Worm (Caenorhabditis elegans): Measurements from ENCODE around the gene E02H1.6.

Gene E02H1.6

DNA sequence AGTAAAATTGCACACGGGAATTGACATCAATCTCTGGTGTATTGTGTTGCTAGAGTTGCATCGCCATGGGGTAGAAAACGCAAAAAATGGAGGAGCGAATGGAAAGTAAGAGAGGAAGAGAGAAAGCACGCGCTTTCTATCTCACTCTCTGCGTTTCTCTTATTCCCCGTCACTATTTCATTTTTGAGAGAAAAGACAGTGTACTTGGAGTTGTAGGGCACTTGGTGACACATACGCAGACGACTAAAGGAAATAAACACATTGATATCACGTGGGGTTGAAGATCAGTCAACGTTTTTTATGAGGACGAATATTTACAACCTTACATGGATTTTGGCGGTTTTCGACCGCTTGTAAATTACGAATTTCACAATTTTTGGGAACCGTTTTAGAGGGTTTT lies 6.9 kb downstream of the E02H1.6 start (continued):
- TF ChIP-seq daf-12 (tag; optimal IDR thresholded peaks at IDR 0.05) = no peak
- no peak for TF ChIP-seq vab-7 (GFP tag; IDR thresholded peaks at IDR 0.05)
- TF ChIP-seq hlh-11 (tag; optimal IDR thresholded peaks at IDR 0.05) = peak; percentile 99
- TF ChIP-seq dmd-9 (GFP tag; IDR thresholded peaks at IDR 0.05) = no peak
- peak; percentile 98 for TF ChIP-seq aha-1 (tag)
- TF ChIP-seq ceh-28 (tag; optimal IDR thresholded peaks at IDR 0.05) = no peak
- TF ChIP-seq nhr-102 (tag; optimal IDR thresholded peaks at IDR 0.05) = peak; percentile 89
- TF ChIP-seq lin-1 (GFP tag; IDR thresholded peaks at IDR 0.05) = peak; percentile 53; the same call in 1 of the 2 replicates
- peak; percentile 68 for TF ChIP-seq mxl-2 (GFP tag; conservative IDR thresholded peaks at IDR 0.05)
- TF ChIP-seq aly-2 (tag; optimal IDR thresholded peaks at IDR 0.05) = no peak
- peak; percentile 64; the same call in 1 of the 2 replicates for TF ChIP-seq lin-29 (GFP tag; IDR thresholded peaks at IDR 0.05)
- peak; percentile 60 for TF ChIP-seq pqm-1 (tag; optimal IDR thresholded peaks at IDR 0.05)
- no peak for TF ChIP-seq ZK546.5 (tag; optimal IDR thresholded peaks at IDR 0.05)
- TF ChIP-seq madf-5 (GFP tag; IDR thresholded peaks at IDR 0.05) = no peak
- TF ChIP-seq set-16 (GFP tag; IDR thresholded peaks at IDR 0.05) = no peak
- no peak for TF ChIP-seq ZK337.2 (GFP tag; IDR thresholded peaks at IDR 0.05)
- TF ChIP-seq ztf-7 (tag; optimal IDR thresholded peaks at IDR 0.05) = peak; percentile 43
- TF ChIP-seq nhr-111 (GFP tag; optimal IDR thresholded peaks at IDR 0.05) = no peak
- no peak for TF ChIP-seq F44E2.7 (GFP tag; IDR thresholded peaks at IDR 0.05)
- peak; percentile 85 for TF ChIP-seq T20F7.1 (GFP tag; optimal IDR thresholded peaks at IDR 0.05)
- no peak for TF ChIP-seq lin-15B (tag; optimal IDR thresholded peaks at IDR 0.05)
- TF ChIP-seq rbr-2 (tag; optimal IDR thresholded peaks at IDR 0.05) = peak; percentile 79
- TF ChIP-seq nhr-25 (tag; optimal IDR thresholded peaks at IDR 0.05; ENCODE audit: borderline replicate concordance, insufficient read depth) = peak; percentile 62
- peak; percentile 42 for TF ChIP-seq F37D6.2 (tag; optimal IDR thresholded peaks at IDR 0.05)
- no peak for TF ChIP-seq ces-1 (GFP tag; optimal IDR thresholded peaks at IDR 0.05)
- peak; percentile 64 for TF ChIP-seq nhr-76 (tag; optimal IDR thresholded peaks at IDR 0.05)
- TF ChIP-seq spr-1 (tag; optimal IDR thresholded peaks at IDR 0.05) = peak; percentile 60
- peak; percentile 30 for TF ChIP-seq fkh-10 (GFP tag; optimal IDR thresholded peaks at IDR 0.05)
- TF ChIP-seq ama-1 (optimal IDR thresholded peaks at IDR 0.05) = peak; percentile 61
- no peak for TF ChIP-seq tag-97 (GFP tag; IDR thresholded peaks at IDR 0.05)
- TF ChIP-seq ceh-62 (tag; optimal IDR thresholded peaks at IDR 0.05) = no peak
- TF ChIP-seq snpc-1.2 (GFP tag; IDR thresholded peaks at IDR 0.05) = no peak
- no peak for TF ChIP-seq snpc-4 (tag; optimal IDR thresholded peaks at IDR 0.05)
- TF ChIP-seq lin-39 (tag; optimal IDR thresholded peaks at IDR 0.05) = peak; percentile 42
- TF ChIP-seq nhr-6 (tag; optimal IDR thresholded peaks at IDR 0.05) = peak; percentile 98

DNA sequence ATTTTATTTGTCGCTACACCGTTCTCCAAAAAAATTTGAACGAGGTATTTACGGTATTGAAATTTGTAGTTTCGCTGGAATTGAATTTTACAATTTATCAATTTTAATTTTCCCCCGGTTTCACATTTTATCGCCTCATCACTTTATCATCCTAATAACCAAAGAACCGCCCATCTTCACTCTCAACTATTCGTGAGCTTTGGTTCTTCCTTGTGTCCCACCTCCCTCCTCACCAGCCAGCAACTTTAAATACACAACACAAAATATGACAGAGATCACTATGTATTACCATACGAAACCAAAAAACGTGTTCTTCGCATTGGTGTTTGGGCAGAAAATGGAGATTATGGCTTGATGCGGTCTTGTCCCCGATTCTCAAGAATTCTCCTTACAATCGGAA lies 7.6 kb downstream of the E02H1.6 start:
- peak in 1 of 2 experiments; percentile 15 for TF ChIP-seq hif-1 (tag; optimal IDR thresholded peaks at IDR 0.05)
- peak; percentile 73 for TF ChIP-seq dve-1 (tag; optimal IDR thresholded peaks at IDR 0.05; ENCODE audit: insufficient read depth)
- TF ChIP-seq cey-2 (tag; optimal IDR thresholded peaks at IDR 0.05; ENCODE audit: borderline replicate concordance, insufficient read depth) = no peak
- peak; percentile 31; the same call in 1 of the 2 replicates for TF ChIP-seq lin-1 (GFP tag; IDR thresholded peaks at IDR 0.05)
- TF ChIP-seq lsy-2 (tag; optimal IDR thresholded peaks at IDR 0.05) = no peak
- no peak for TF ChIP-seq set-16 (GFP tag; IDR thresholded peaks at IDR 0.05)
- no peak for TF ChIP-seq lin-39 (tag; optimal IDR thresholded peaks at IDR 0.05)
- TF ChIP-seq hlh-30 (tag; optimal IDR thresholded peaks at IDR 0.05; ENCODE audit: insufficient read depth) = peak; percentile 24
- TF ChIP-seq madf-9 (GFP tag; conservative IDR thresholded peaks at IDR 0.05) = no peak
- peak in 1 of 2 experiments; percentile 41 for TF ChIP-seq mdl-1 (tag; optimal IDR thresholded peaks at IDR 0.05)
- no peak for TF ChIP-seq snpc-1.2 (GFP tag; IDR thresholded peaks at IDR 0.05)
- peak; percentile 58 for TF ChIP-seq aha-1 (tag)
- 0 out of 2 replicates have a peak, but pooled peaks have one; percentile 28 for TF ChIP-seq tra-1 (GFP tag; IDR thresholded peaks at IDR 0.05)
- no peak for TF ChIP-seq Y75B8A.6 (GFP tag; IDR thresholded peaks at IDR 0.05)
- TF ChIP-seq mxl-2 (GFP tag; conservative IDR thresholded peaks at IDR 0.05) = no peak
- TF ChIP-seq dmd-6 (GFP tag; IDR thresholded peaks at IDR 0.05) = peak; percentile 72
- TF ChIP-seq R02D3.7 (tag; optimal IDR thresholded peaks at IDR 0.05) = no peak
- no peak for TF ChIP-seq jun-1 (tag; optimal IDR thresholded peaks at IDR 0.05)
- TF ChIP-seq dpl-1 (GFP tag; optimal IDR thresholded peaks at IDR 0.05) = no peak
- peak; percentile 6 for TF ChIP-seq mep-1 (tag; optimal IDR thresholded peaks at IDR 0.05)
- TF ChIP-seq F44E2.7 (GFP tag; IDR thresholded peaks at IDR 0.05) = no peak
- no peak for TF ChIP-seq daf-16 (GFP tag; optimal IDR thresholded peaks at IDR 0.05)
- peak; percentile 61 for TF ChIP-seq daf-16 (tag; optimal IDR thresholded peaks at IDR 0.05)
